Fruit fly (Drosophila melanogaster) whole organism, prepupa: ENCODE results near the gene Dyro.

ENCODE experiments used
- CG1621 ChIP-seq: fragments of 200-800 bp; sonication (Bioruptor generic); optimal IDR thresholded peaks from 3 replicates; lab custom pipeline; 2018; ENCODE audit warnings: missing biosample characterization, mild to moderate bottlenecking, missing genetic modification characterization
- CG16779 ChIP-seq: fragments of 200-800 bp; sonication (Bioruptor generic); optimal IDR thresholded peaks from 3 replicates; lab custom pipeline; 2017; ENCODE audit warnings: missing biosample characterization, mild to moderate bottlenecking, missing genetic modification characterization
- CG31627 ChIP-seq: fragments of 200-800 bp; sonication (Bioruptor generic); optimal IDR thresholded peaks from 3 replicates; lab custom pipeline; 2016; ENCODE audit warnings: missing biosample characterization, missing genetic modification characterization
- CG4318 ChIP-seq: fragments of 200-800 bp; sonication (Bioruptor generic); optimal IDR thresholded peaks from 3 replicates; lab custom pipeline; 2017; ENCODE audit warnings: missing biosample characterization, mild to moderate bottlenecking, missing genetic modification characterization
- CG6163 ChIP-seq: fragments of 200-800 bp; sonication (Bioruptor generic); IDR thresholded peaks from 3 replicates; pipeline ENCODE4 v1.3.6; 2022; ENCODE audit warnings: missing biosample characterization, missing genetic modification characterization
- CG6854 ChIP-seq: fragments of 200-800 bp; sonication (Bioruptor generic); optimal IDR thresholded peaks from 2 replicates; lab custom pipeline; 2017; ENCODE audit warnings: missing biosample characterization, mild to moderate bottlenecking, missing genetic modification characterization
- Eip75B ChIP-seq: fragments of 200-800 bp; sonication (Bioruptor generic); optimal IDR thresholded peaks from 3 replicates; lab custom pipeline; 2016; ENCODE audit warnings: missing biosample characterization, missing genetic modification characterization
- Eip78C ChIP-seq: fragments of 200-800 bp; sonication (Bioruptor generic); peaks from one replicate; lab custom pipeline; 2016; ENCODE audit warnings: missing biosample characterization, missing genetic modification characterization
- Eip93F ChIP-seq: fragments of 200-800 bp; sonication (Bioruptor generic); optimal IDR thresholded peaks from 2 replicates; lab custom pipeline; 2016; ENCODE audit warnings: missing biosample characterization, mild to moderate bottlenecking, missing genetic modification characterization
- Ets21C ChIP-seq: fragments of 200-800 bp; sonication (Bioruptor generic); optimal IDR thresholded peaks from 3 replicates; lab custom pipeline; 2016; ENCODE audit warnings: missing biosample characterization, missing genetic modification characterization
- Ets96B ChIP-seq: fragments of 200-800 bp; optimal IDR thresholded peaks from 2 replicates; lab custom pipeline; 2019; ENCODE audit warnings: missing biosample characterization, mild to moderate bottlenecking, missing genetic modification characterization, moderate library complexity
- Gug ChIP-seq: fragments of 200-800 bp; sonication (Bioruptor generic); IDR thresholded peaks from 2 replicates; pipeline ENCODE4 v1.3.6; 2022; ENCODE audit warnings: missing biosample characterization, missing genetic modification characterization
- Hr38 ChIP-seq: sonication (Bioruptor generic); optimal IDR thresholded peaks from 2 replicates; lab custom pipeline; 2016; ENCODE audit warnings: missing biosample characterization, missing genetic modification characterization
- Hr4 ChIP-seq: fragments of 200-800 bp; sonication (Bioruptor generic); optimal IDR thresholded peaks from 3 replicates; lab custom pipeline; 2016; ENCODE audit warnings: missing biosample characterization, missing genetic modification characterization
- Lpt ChIP-seq: fragments of 200-800 bp; sonication (Bioruptor generic); optimal IDR thresholded peaks from 3 replicates; lab custom pipeline; 2016; ENCODE audit warnings: missing biosample characterization, missing genetic modification characterization
- Sox15 ChIP-seq: fragments of 200-800 bp; sonication (Bioruptor generic); optimal IDR thresholded peaks from 3 replicates; lab custom pipeline; 2016; ENCODE audit warnings: missing biosample characterization, missing genetic modification characterization
- achi ChIP-seq: fragments of 200-800 bp; sonication (Bioruptor generic); optimal IDR thresholded peaks from 3 replicates; lab custom pipeline; 2016; ENCODE audit warnings: missing biosample characterization, missing genetic modification characterization
- cyc ChIP-seq: fragments of 200-800 bp; sonication (Bioruptor generic); optimal IDR thresholded peaks from 3 replicates; lab custom pipeline; 2016; ENCODE audit warnings: missing biosample characterization, missing genetic modification characterization
- dac ChIP-seq: fragments of 200-800 bp; sonication (Bioruptor generic); optimal IDR thresholded peaks from 2 replicates; lab custom pipeline; 2017; ENCODE audit warnings: missing biosample characterization, mild to moderate bottlenecking, missing genetic modification characterization
- dsx ChIP-seq: fragments of 200-800 bp; optimal IDR thresholded peaks from 3 replicates; lab custom pipeline; 2019; ENCODE audit warnings: missing biosample characterization, mild to moderate bottlenecking, missing genetic modification characterization, moderate library complexity; ENCODE audit not compliant: poor library complexity, severe bottlenecking
- esn ChIP-seq: fragments of 200-800 bp; sonication (Bioruptor generic); optimal IDR thresholded peaks from 2 replicates; lab custom pipeline; 2016; ENCODE audit warnings: missing biosample characterization, mild to moderate bottlenecking, missing genetic modification characterization, moderate library complexity
- fd85E ChIP-seq: fragments of 200-800 bp; sonication (Bioruptor generic); optimal IDR thresholded peaks from 3 replicates; lab custom pipeline; 2016; ENCODE audit warnings: missing biosample characterization, missing genetic modification characterization
- fkh ChIP-seq: fragments of 200-800 bp; sonication (Bioruptor generic); optimal IDR thresholded peaks from 3 replicates; lab custom pipeline; 2017; ENCODE audit warnings: missing biosample characterization, mild to moderate bottlenecking, missing genetic modification characterization, moderate library complexity
- lz ChIP-seq: fragments of 200-800 bp; sonication (Bioruptor generic); optimal IDR thresholded peaks from 3 replicates; lab custom pipeline; 2016; ENCODE audit warnings: missing biosample characterization, missing genetic modification characterization
- spab ChIP-seq: fragments of 200-800 bp; sonication (Bioruptor generic); optimal IDR thresholded peaks from 2 replicates; lab custom pipeline; 2017; ENCODE audit warnings: missing biosample characterization, mild to moderate bottlenecking, missing genetic modification characterization, missing genetic modification reagents
- ss ChIP-seq, 2 experiments: fragments of 200-800 bp; sonication (Bioruptor generic); optimal IDR thresholded peaks; 2 replicates in 1 of 2; 3 replicates in 1 of 2; lab custom pipeline; 2017 to 2018; ENCODE audit warnings: mild to moderate bottlenecking in 2 of 2, missing biosample characterization in 2 of 2, missing genetic modification characterization in 2 of 2, moderate library complexity in 1 of 2
- svp ChIP-seq: fragments of 200-800 bp; sonication (Bioruptor generic); peaks from one replicate; lab custom pipeline; 2016; ENCODE audit warnings: missing biosample characterization, missing genetic modification characterization
- topi ChIP-seq: fragments of 200-800 bp; sonication (Bioruptor generic); optimal IDR thresholded peaks from 3 replicates; lab custom pipeline; 2016; ENCODE audit warnings: missing biosample characterization, missing genetic modification characterization
- vri ChIP-seq: fragments of 200-800 bp; sonication (Bioruptor generic); optimal IDR thresholded peaks from 3 replicates; lab custom pipeline; 2016; ENCODE audit warnings: missing biosample characterization, mild to moderate bottlenecking, missing genetic modification characterization

Dyro gene

DNA sequence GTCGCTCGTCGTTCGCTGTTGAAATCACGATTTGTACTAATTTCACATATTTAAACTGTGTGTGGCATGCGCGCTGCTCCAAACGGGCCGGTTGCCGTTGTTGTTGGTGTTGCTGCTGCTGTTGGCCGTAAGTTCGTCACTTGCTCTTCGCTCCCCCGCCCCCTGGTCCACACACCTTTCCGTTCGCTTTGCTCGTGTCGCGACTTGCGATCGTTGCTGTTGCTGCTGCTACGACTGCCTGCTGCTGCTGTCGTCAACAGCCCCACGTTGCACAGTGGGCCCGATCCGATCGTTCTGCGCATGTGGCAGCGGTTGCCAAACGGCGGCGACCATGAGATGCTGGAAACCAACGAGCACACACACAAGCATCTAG is at the start of gene Dyro:
Dyro (minus strand) TSS at position 143 of the 373 bp plus-strand sequence.
- TF ChIP-seq topi (no peak), Hr4 (GFP tag; lab: Kevin White, UChicago) (no peak), CG6163 (GFP tag; lab: Robert Waterston, UW) (peak; percentile 52; the same call in 1 of the 3 replicates)

DNA sequence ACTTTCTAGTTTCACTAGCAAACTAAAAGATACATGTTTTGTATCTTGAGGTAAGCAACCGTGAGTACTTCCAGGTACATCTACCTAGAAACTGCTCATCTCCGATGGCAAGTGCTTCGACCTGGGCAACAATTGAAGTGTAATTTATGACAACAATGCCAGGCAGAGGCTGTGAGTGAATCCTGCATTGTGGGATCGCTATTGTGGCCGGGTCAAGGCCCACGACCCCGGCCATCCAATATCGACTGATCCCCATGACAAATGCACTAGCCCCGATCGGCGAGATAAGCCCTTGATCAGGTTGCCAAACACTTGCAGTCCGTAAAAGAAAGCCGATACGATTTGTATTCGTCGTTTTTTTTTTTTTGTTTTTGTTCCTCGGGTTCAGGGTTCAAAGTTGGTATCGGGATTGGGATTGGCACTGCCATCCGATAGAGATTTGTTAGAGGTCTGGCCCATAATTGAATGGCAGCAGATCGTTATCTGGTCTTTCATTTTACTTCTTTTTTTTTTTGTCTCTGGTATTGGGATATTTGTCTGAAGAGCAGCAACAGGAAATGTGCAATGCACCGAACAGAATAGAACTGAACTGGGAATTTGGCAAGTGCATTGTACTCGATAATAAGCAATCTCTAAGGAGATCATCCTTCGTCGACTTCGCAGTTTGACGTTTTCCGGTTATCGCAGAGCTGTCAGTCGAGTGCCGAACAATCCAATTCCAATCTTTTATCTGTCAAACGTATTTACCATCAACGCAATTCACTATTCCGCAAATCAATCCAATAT is 49.0 kb upstream of the Dyro start:
- TF ChIP-seq svp: peak; percentile 59
- no peak for TF ChIP-seq dac (GFP tag; lab: Kevin White, UChicago)
- TF ChIP-seq, all 60 proteins: peak for 1

DNA sequence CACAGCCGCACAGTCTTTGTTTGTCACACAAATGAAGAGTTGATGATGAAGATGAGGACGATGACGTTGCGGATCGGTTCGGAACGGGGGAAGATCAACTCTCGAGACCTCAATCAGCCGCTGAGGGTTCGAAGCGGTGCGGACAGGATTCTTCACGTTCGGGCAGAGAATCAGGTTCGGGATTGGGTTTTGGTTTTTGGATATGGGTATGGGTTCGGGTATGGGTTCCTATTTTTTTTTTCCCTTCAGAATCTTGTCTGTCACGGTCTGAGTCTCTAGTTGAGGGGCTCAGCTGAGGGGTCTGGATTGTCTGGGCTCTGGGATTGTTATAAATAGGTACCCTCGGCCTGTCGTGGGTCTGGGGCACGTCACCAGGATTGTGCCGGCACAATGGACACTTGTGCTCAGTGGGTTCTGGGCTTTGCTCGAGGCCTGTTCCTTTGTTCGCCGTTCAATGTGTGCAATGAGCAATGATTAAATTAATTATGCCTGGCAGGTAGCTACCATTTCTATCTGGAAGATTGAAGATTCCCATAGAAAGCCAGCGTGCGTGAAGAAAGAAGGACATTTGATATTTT is 48.0 kb upstream of the Dyro start:
- TF ChIP-seq Eip93F (GFP tag; lab: Kevin White, UChicago) (no peak), Eip75B (GFP tag; lab: Kevin White, UChicago) (no peak), esn (GFP tag; lab: Kevin White, UChicago) (no peak), svp (peak; percentile 58), ss (GFP tag; optimal IDR thresholded peaks at IDR 0.05; lab: Kevin White, UChicago) (peak in 1 of 2 experiments; percentile 2), Ets96B (tag; lab: Kevin White, UChicago) (no peak), Eip78C (GFP tag; lab: Kevin White, UChicago) (peak; percentile 52), CG6163 (GFP tag; lab: Robert Waterston, UW) (0 out of 3 replicates have a peak, but pooled peaks have one; percentile 11), CG6854 (no peak), CG1621 (no peak), vri (no peak), Ets21C (no peak)

DNA sequence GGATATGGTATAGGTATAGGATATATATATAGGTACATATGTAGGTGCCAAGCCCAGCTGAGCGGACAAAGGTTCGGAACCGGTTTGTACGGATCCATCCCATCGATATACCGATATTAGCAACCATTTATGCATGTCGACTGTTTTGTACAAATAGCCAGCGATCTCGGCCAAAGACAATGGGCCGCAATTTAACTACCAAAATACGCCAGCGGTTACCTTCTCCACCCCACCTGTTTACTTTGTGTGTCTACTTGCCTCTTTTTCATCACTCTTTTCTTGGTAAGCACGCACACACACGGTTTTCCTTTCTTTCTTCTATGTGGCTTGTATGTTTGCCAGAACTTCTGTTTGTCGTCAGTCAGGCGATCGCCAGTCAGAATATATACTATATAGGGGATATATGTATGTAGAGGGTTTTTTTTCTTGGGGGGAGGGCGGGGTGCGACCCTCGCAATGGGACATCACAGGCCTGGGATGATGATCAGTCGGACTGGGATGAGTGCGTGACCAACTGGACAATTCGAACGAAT is 46.9 kb upstream of the Dyro start:
- no peak for TF ChIP-seq CG6163 (GFP tag; lab: Robert Waterston, UW)
- peak; percentile 69 for TF ChIP-seq Eip78C (GFP tag; lab: Kevin White, UChicago)
- peak; percentile 2 for TF ChIP-seq svp
- TF ChIP-seq Sox15 (GFP tag; lab: Kevin White, UChicago): no peak
- peak; percentile 43 for TF ChIP-seq dsx (GFP tag; lab: Kevin White, UChicago)
- peak; percentile 70 for TF ChIP-seq fkh (GFP tag; lab: Kevin White, UChicago)
- peak; percentile 14 to 89 for TF ChIP-seq ss (GFP tag; optimal IDR thresholded peaks at IDR 0.05; lab: Kevin White, UChicago)

DNA sequence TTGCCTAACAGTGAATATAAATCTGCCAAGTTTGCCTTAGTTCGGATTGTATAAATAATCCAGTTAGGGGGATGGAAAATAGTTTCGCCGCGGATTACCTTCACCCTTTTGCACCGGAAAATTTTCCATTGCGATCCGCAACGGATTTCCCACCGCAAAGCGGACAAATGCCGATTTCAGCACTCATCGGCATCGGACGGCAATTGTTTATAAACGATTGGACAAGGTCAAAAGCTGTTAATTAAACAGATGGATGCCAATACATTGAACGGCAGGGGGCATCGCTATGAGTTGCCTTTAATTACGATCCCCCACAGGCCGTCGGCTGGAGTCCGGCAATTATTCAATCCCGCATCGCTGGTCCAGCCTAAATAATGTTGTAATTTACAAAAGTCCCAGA is 46.2 kb upstream of the Dyro start:
- TF ChIP-seq Ets96B (tag; lab: Kevin White, UChicago): no peak
- no peak for TF ChIP-seq Gug (GFP tag; lab: Robert Waterston, UW)
- no peak for TF ChIP-seq Eip78C (GFP tag; lab: Kevin White, UChicago)
- TF ChIP-seq Lpt (GFP tag; lab: Kevin White, UChicago): no peak
- TF ChIP-seq topi: no peak
- no peak for TF ChIP-seq CG16779 (tag; lab: Kevin White, UChicago)
- no peak for TF ChIP-seq lz
- no peak for TF ChIP-seq Hr4 (GFP tag; lab: Kevin White, UChicago)
- TF ChIP-seq fd85E (GFP tag; lab: Kevin White, UChicago): no peak
- TF ChIP-seq spab: no peak
- TF ChIP-seq CG31627 (GFP tag; lab: Kevin White, UChicago): no peak
- TF ChIP-seq Hr38 (GFP tag; lab: Kevin White, UChicago): no peak
- no peak for TF ChIP-seq cyc
- TF ChIP-seq ss (GFP tag; optimal IDR thresholded peaks at IDR 0.05; lab: Kevin White, UChicago): no peak
- no peak for TF ChIP-seq CG1621

DNA sequence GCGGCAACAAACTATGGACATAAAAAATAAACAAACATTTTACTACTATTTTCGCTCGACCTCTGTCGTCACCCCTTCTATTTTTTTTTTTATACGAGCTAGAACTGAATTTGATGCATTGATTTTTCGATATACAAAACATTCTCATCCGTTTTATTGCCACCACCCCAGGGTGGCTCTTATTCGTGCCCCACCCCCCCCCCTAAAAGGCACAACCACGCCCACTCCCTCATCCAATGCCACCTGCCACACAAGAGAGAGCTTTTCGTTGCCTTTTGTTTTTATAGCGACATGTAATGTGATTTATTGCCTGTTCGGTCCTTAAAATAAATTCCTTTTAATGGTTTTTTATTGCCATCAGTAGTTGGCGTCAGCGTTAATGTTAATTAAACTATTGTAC is 43.6 kb upstream of the Dyro start:
- TF ChIP-seq CG4318 (GFP tag; lab: Kevin White, UChicago) (no peak), CG6163 (GFP tag; lab: Robert Waterston, UW) (no peak), ss (GFP tag; optimal IDR thresholded peaks at IDR 0.05; lab: Kevin White, UChicago) (no peak), fkh (GFP tag; lab: Kevin White, UChicago) (no peak), fd85E (GFP tag; lab: Kevin White, UChicago) (no peak), Hr38 (GFP tag; lab: Kevin White, UChicago) (no peak), Gug (GFP tag; lab: Robert Waterston, UW) (no peak), achi (GFP tag; lab: Kevin White, UChicago) (no peak)
